Worm (Caenorhabditis elegans): ENCODE measurements around the gene F35E8.13.

F35E8.13 gene

ce11 chrV:15965114-15965513 lies 42.0 kb downstream of the F35E8.13 start, which contains the start of gene sri-2:
sri-2 (minus strand) TSS chrV:15965214.
- TF ChIP-seq aly-1 (tag; optimal IDR thresholded peaks at IDR 0.05) (no peak), sea-1 (GFP tag; conservative IDR thresholded peaks at IDR 0.05) (no peak), hmbx-1 (tag; optimal IDR thresholded peaks at IDR 0.05) (no peak), flt-1 (GFP tag; IDR thresholded peaks at IDR 0.05) (no peak), ama-1 (optimal IDR thresholded peaks at IDR 0.05) (no peak), hnd-1 (tag; optimal IDR thresholded peaks at IDR 0.05) (no peak), tra-4 (tag; optimal IDR thresholded peaks at IDR 0.05) (no peak), F13C5.2 (tag; optimal IDR thresholded peaks at IDR 0.05) (no peak), tbx-11 (GFP tag; IDR thresholded peaks at IDR 0.05) (no peak), ceh-13 (GFP tag; optimal IDR thresholded peaks at IDR 0.05) (no peak), pes-1 (GFP tag; IDR thresholded peaks at IDR 0.05) (no peak)

ce11 chrV:15967542-15967941 lies 44.5 kb downstream of the F35E8.13 start, which contains the start of gene sri-1:
sri-1 (minus strand) TSS chrV:15967642.
- no peak for TF ChIP-seq tra-4 (tag; optimal IDR thresholded peaks at IDR 0.05)
- no peak for TF ChIP-seq F13C5.2 (tag; optimal IDR thresholded peaks at IDR 0.05)
- no peak for TF ChIP-seq sea-1 (GFP tag; conservative IDR thresholded peaks at IDR 0.05)
- TF ChIP-seq scrt-1 (GFP tag; IDR thresholded peaks at IDR 0.05): no peak
- TF ChIP-seq hmbx-1 (tag; optimal IDR thresholded peaks at IDR 0.05): no peak
- TF ChIP-seq ama-1 (optimal IDR thresholded peaks at IDR 0.05): no peak
- no peak for TF ChIP-seq flt-1 (GFP tag; IDR thresholded peaks at IDR 0.05)
- no peak for TF ChIP-seq pes-1 (GFP tag; IDR thresholded peaks at IDR 0.05)
- no peak for TF ChIP-seq ceh-13 (GFP tag; optimal IDR thresholded peaks at IDR 0.05)
- TF ChIP-seq aly-1 (tag; optimal IDR thresholded peaks at IDR 0.05): no peak

- TF ChIP-seq tbx-11 (GFP tag; IDR thresholded peaks at IDR 0.05) (no peak), B0310.2 (tag; optimal IDR thresholded peaks at IDR 0.05) (no peak)
Measured at ce11 chrV:15969653-15970052, 46.6 kb downstream of the F35E8.13 start, which contains the start of gene F36G9.7. F36G9.7 (minus strand) TSS chrV:15969753.

- TF ChIP-seq tbx-37 (GFP tag; conservative IDR thresholded peaks at IDR 0.05): no peak
- no peak for TF ChIP-seq hmg-4 (GFP tag; optimal IDR thresholded peaks at IDR 0.05)
- no peak for TF ChIP-seq sea-1 (GFP tag; conservative IDR thresholded peaks at IDR 0.05)
- no peak for TF ChIP-seq ets-7 (tag; optimal IDR thresholded peaks at IDR 0.05)
- no peak for TF ChIP-seq scrt-1 (GFP tag; IDR thresholded peaks at IDR 0.05)
- TF ChIP-seq ceh-13 (GFP tag; optimal IDR thresholded peaks at IDR 0.05): no peak
Measured at ce11 chrV:15970820-15971219, 47.7 kb downstream of the F35E8.13 start.

- no peak for TF ChIP-seq ceh-36 (tag; optimal IDR thresholded peaks at IDR 0.05)
- TF ChIP-seq B0310.2 (tag; optimal IDR thresholded peaks at IDR 0.05): no peak
- TF ChIP-seq ceh-13 (GFP tag; optimal IDR thresholded peaks at IDR 0.05): no peak
- no peak for TF ChIP-seq scrt-1 (GFP tag; IDR thresholded peaks at IDR 0.05)
- TF ChIP-seq tbx-37 (GFP tag; conservative IDR thresholded peaks at IDR 0.05): no peak
- TF ChIP-seq pes-1 (GFP tag; IDR thresholded peaks at IDR 0.05): no peak
- no peak for TF ChIP-seq ama-1 (optimal IDR thresholded peaks at IDR 0.05)
- no peak for TF ChIP-seq tbx-11 (GFP tag; IDR thresholded peaks at IDR 0.05)
- TF ChIP-seq hnd-1 (tag; optimal IDR thresholded peaks at IDR 0.05): no peak
- TF ChIP-seq hmbx-1 (tag; optimal IDR thresholded peaks at IDR 0.05): no peak
- TF ChIP-seq F13C5.2 (tag; optimal IDR thresholded peaks at IDR 0.05): no peak
- no peak for TF ChIP-seq flt-1 (GFP tag; IDR thresholded peaks at IDR 0.05)
Measured at ce11 chrV:15972484-15972883, 49.4 kb downstream of the F35E8.13 start, which contains the start of gene sru-23. sru-23 (minus strand) TSS chrV:15972584.

- no peak for TF ChIP-seq ets-7 (tag; optimal IDR thresholded peaks at IDR 0.05)
- no peak for TF ChIP-seq aly-1 (tag; optimal IDR thresholded peaks at IDR 0.05)
- no peak for TF ChIP-seq hnd-1 (tag; optimal IDR thresholded peaks at IDR 0.05)
- no peak for TF ChIP-seq tbx-37 (GFP tag; conservative IDR thresholded peaks at IDR 0.05)
- no peak for TF ChIP-seq tbx-11 (GFP tag; IDR thresholded peaks at IDR 0.05)
- no peak for TF ChIP-seq scrt-1 (GFP tag; IDR thresholded peaks at IDR 0.05)
- TF ChIP-seq flt-1 (GFP tag; IDR thresholded peaks at IDR 0.05): no peak
- no peak for TF ChIP-seq B0310.2 (tag; optimal IDR thresholded peaks at IDR 0.05)
- no peak for TF ChIP-seq sea-1 (GFP tag; conservative IDR thresholded peaks at IDR 0.05)
- no peak for TF ChIP-seq hmg-4 (GFP tag; optimal IDR thresholded peaks at IDR 0.05)
- TF ChIP-seq ceh-13 (GFP tag; optimal IDR thresholded peaks at IDR 0.05): no peak
- TF ChIP-seq ama-1 (optimal IDR thresholded peaks at IDR 0.05): no peak
- no peak for TF ChIP-seq F13C5.2 (tag; optimal IDR thresholded peaks at IDR 0.05)
- TF ChIP-seq hmbx-1 (tag; optimal IDR thresholded peaks at IDR 0.05): no peak
Measured at ce11 chrV:15974836-15975235, 51.8 kb downstream of the F35E8.13 start, which contains the start of gene sru-22. sru-22 (minus strand) TSS chrV:15974936.

Measured in whole organism, early embryonic.